Worm (Caenorhabditis elegans) whole organism, late embryonic: ENCODE measurements around the gene K02D3.2.

Source experiments
- C08G9.2 ChIP-seq: sonication (generic microtip); optimal IDR thresholded peaks from 2 replicates; lab custom pipeline; 2016; ENCODE audit warnings: mild to moderate bottlenecking, missing genetic modification characterization, moderate library complexity, missing compliant biosample characterization
- K09A11.1 ChIP-seq: sonication (generic microtip); optimal IDR thresholded peaks from 2 replicates; lab custom pipeline; 2017; ENCODE audit warnings: antibody characterized with exemption, mild to moderate bottlenecking, missing genetic modification characterization, missing compliant biosample characterization; ENCODE audit not compliant: insufficient read depth
- ahr-1 ChIP-seq: sonication (generic microtip); optimal IDR thresholded peaks from 2 replicates; lab custom pipeline; 2016; ENCODE audit warnings: missing genetic modification characterization, missing compliant biosample characterization
- ceh-18 ChIP-seq: sonication (generic microtip); optimal IDR thresholded peaks from 2 replicates; lab custom pipeline; 2016; ENCODE audit warnings: missing genetic modification characterization, missing compliant biosample characterization
- ceh-22 ChIP-seq: sonication (generic microtip); optimal IDR thresholded peaks from 2 replicates; lab custom pipeline; 2017; ENCODE audit warnings: missing biosample characterization, missing genetic modification characterization
- ceh-24 ChIP-seq: sonication (generic microtip); optimal IDR thresholded peaks from 2 replicates; lab custom pipeline; 2016; ENCODE audit warnings: mild to moderate bottlenecking, missing genetic modification characterization, missing compliant biosample characterization
- ceh-31 ChIP-seq: sonication (generic microtip); optimal IDR thresholded peaks from 2 replicates; lab custom pipeline; 2016; ENCODE audit warnings: missing genetic modification characterization, missing compliant biosample characterization
- ceh-34 ChIP-seq: sonication (generic microtip); optimal IDR thresholded peaks from 2 replicates; lab custom pipeline; 2016; ENCODE audit warnings: mild to moderate bottlenecking, missing genetic modification characterization, missing compliant biosample characterization
- ceh-9 ChIP-seq: sonication (generic microtip); optimal IDR thresholded peaks from 2 replicates; lab custom pipeline; 2016; ENCODE audit warnings: mild to moderate bottlenecking, missing genetic modification characterization, inconsistent platforms, missing compliant biosample characterization
- dmd-4 ChIP-seq: sonication (generic microtip); optimal IDR thresholded peaks from 2 replicates; lab custom pipeline; 2016; ENCODE audit warnings: borderline replicate concordance, missing genetic modification characterization, missing compliant biosample characterization
- dve-1 ChIP-seq: sonication (generic microtip); optimal IDR thresholded peaks from 2 replicates; lab custom pipeline; 2017; ENCODE audit warnings: antibody characterized with exemption, mild to moderate bottlenecking, missing genetic modification characterization, missing compliant biosample characterization
- elt-4 ChIP-seq: sonication (generic microtip); optimal IDR thresholded peaks from 2 replicates; lab custom pipeline; 2016; ENCODE audit warnings: missing genetic modification characterization, missing compliant biosample characterization
- eyg-1 ChIP-seq: sonication (generic microtip); optimal IDR thresholded peaks from 2 replicates; lab custom pipeline; 2016; ENCODE audit warnings: missing genotype, missing genetic modification characterization, missing compliant biosample characterization
- fkh-10 ChIP-seq: fragments of 150-350 bp; optimal IDR thresholded peaks from 2 replicates; lab custom pipeline; 2014; ENCODE audit warnings: missing biosample characterization, missing genetic modification reagents, missing genetic modification characterization
- gmeb-2 ChIP-seq: sonication (generic microtip); optimal IDR thresholded peaks from 2 replicates; lab custom pipeline; 2016; ENCODE audit warnings: missing genetic modification characterization, inconsistent platforms, missing compliant biosample characterization
- hlh-30 ChIP-seq: sonication (generic microtip); optimal IDR thresholded peaks from 2 replicates; lab custom pipeline; 2017; ENCODE audit warnings: antibody characterized with exemption, missing genetic modification characterization, missing compliant biosample characterization; ENCODE audit not compliant: insufficient read depth
- hlh-8 ChIP-seq: sonication (generic microtip); optimal IDR thresholded peaks from 2 replicates; lab custom pipeline; 2016; ENCODE audit warnings: missing genotype, missing genetic modification characterization, missing compliant biosample characterization
- madf-2 ChIP-seq: sonication (generic microtip); optimal IDR thresholded peaks from 2 replicates; lab custom pipeline; 2017; ENCODE audit warnings: missing genetic modification characterization, missing compliant biosample characterization
- nfya-1 ChIP-seq: sonication (generic microtip); optimal IDR thresholded peaks from 2 replicates; lab custom pipeline; 2017; ENCODE audit warnings: missing genetic modification characterization, mild to moderate bottlenecking, missing compliant biosample characterization, antibody characterized with exemption, moderate library complexity
- nhr-232 ChIP-seq: sonication (generic microtip); optimal IDR thresholded peaks from 2 replicates; lab custom pipeline; 2016; ENCODE audit warnings: missing genetic modification characterization, missing compliant biosample characterization
- npax-4 ChIP-seq: sonication (generic microtip); optimal IDR thresholded peaks from 2 replicates; lab custom pipeline; 2016; ENCODE audit warnings: missing genetic modification characterization, missing compliant biosample characterization
- pha-2 ChIP-seq: sonication (generic microtip); optimal IDR thresholded peaks from 2 replicates; lab custom pipeline; 2017; ENCODE audit warnings: mild to moderate bottlenecking, missing genetic modification characterization, missing compliant biosample characterization
- pha-4 ChIP-seq: fragments of 150-350 bp; optimal IDR thresholded peaks from 2 replicates; lab custom pipeline; 2018; ENCODE audit warnings: missing biosample characterization, missing genetic modification reagents, missing genetic modification characterization
- pqm-1 ChIP-seq: sonication (generic microtip); optimal IDR thresholded peaks from 2 replicates; lab custom pipeline; 2016; ENCODE audit warnings: missing genetic modification characterization, missing compliant biosample characterization
- pros-1 ChIP-seq: fragments of 150-350 bp; optimal IDR thresholded peaks from 2 replicates; lab custom pipeline; 2014; ENCODE audit warnings: missing biosample characterization, missing genetic modification reagents, missing genetic modification characterization
- rnt-1 ChIP-seq: sonication (generic microtip); optimal IDR thresholded peaks from 2 replicates; lab custom pipeline; 2016; ENCODE audit warnings: missing genetic modification characterization, missing compliant biosample characterization
- tbx-2 ChIP-seq: sonication (generic microtip); optimal IDR thresholded peaks from 2 replicates; lab custom pipeline; 2016; ENCODE audit warnings: missing genetic modification characterization, missing compliant biosample characterization
- ttx-3 ChIP-seq: sonication (generic microtip); optimal IDR thresholded peaks from 2 replicates; lab custom pipeline; 2016; ENCODE audit warnings: missing genetic modification reagents, missing genetic modification characterization, missing compliant biosample characterization
- unc-3 ChIP-seq, 2 experiments: fragments of 200-800 bp in 1 of 2; sonication (Bioruptor generic) in 1 of 2; sonication (generic microtip) in 1 of 2; conservative IDR thresholded peaks in 1 of 2; optimal IDR thresholded peaks in 1 of 2; 2 replicates each; pipeline versions ENCODE4 v1.3.6 to Lab custom; 2016 to 2022; ENCODE audit warnings: missing compliant biosample characterization in 2 of 2, missing genetic modification characterization in 2 of 2, missing genetic modification reagents in 1 of 2
- unc-42 ChIP-seq: sonication (generic microtip); optimal IDR thresholded peaks from 2 replicates; lab custom pipeline; 2016; ENCODE audit warnings: missing genotype, missing genetic modification characterization, missing compliant biosample characterization
- zip-5 ChIP-seq: sonication (generic microtip); optimal IDR thresholded peaks from 2 replicates; lab custom pipeline; 2016; ENCODE audit warnings: missing genetic modification characterization, missing compliant biosample characterization
- ztf-16 ChIP-seq: sonication (generic microtip); optimal IDR thresholded peaks from 2 replicates; lab custom pipeline; 2017; ENCODE audit warnings: missing genetic modification characterization, missing compliant biosample characterization

The K02D3.2 gene

DNA sequence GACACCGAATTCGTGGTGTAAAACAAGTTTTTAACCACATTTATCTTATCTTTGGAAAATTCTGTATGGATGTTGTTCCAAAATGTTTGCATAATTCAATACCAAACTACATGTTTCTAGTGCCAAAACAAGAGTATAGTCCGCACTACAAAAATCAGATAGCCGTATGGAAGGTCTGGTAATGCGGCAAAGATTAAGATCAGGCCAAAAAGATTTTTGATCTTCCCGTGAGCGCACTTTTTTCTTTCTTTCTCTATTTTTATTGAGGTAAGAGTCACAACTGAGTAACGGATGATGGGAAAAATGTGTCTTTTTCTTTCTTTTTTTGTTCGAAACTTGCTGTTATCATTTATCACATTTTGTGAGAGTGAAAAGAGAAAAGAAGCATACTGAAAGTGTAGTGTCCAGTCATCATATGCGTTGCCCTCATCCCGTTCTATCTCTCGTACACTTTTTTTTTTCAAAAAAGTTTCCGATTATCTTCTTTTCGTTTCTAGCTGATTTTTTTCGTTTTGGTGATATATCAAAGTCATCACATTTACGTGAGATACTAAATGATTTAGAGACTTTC is 32.8 kb upstream of the K02D3.2 start:
- TF ChIP-seq ceh-24, result no peak
- TF ChIP-seq ceh-22 (tag; lab: Kevin White, UChicago), result no peak
- TF ChIP-seq elt-4 (tag; lab: Kevin White, UChicago), result no peak
- TF ChIP-seq pha-4 (tag; lab: Kevin White, UChicago), result no peak
- no peak for TF ChIP-seq dmd-4 (tag; lab: Kevin White, UChicago)
- no peak for TF ChIP-seq dve-1 (tag; lab: Kevin White, UChicago)
- no peak for TF ChIP-seq unc-3 (GFP tag; conservative IDR thresholded peaks at IDR 0.05; lab: Robert Waterston, UW)
- TF ChIP-seq unc-3 (tag; optimal IDR thresholded peaks at IDR 0.05; lab: Kevin White, UChicago), result no peak
- TF ChIP-seq ceh-18 (tag; lab: Kevin White, UChicago), result peak; percentile 50

DNA sequence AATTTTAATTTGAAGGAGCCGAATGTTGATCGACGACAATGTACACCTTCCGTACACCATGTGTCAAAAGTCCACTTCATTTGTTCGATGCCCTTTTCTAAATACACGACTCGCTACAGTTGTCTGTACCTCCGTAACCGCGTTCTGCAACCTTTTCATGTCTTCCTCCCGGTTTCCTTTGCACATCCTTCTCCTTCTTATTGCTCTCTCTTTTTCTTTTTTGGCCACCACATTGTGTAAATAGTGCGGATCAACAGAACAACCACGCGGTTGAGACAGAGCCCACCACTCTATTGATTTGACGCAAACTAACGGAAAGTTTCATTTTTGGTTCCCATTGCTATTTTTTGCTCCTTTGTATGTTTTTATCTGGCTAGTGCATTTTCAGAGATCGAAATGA is 31.6 kb upstream of the K02D3.2 start:
- TF ChIP-seq tbx-2 (tag; lab: Kevin White, UChicago) (no peak), nfya-1 (tag; lab: Kevin White, UChicago) (no peak), hlh-30 (no peak), ceh-18 (tag; lab: Kevin White, UChicago) (no peak), fkh-10 (GFP tag; lab: Kevin White, UChicago) (no peak), unc-3 (GFP tag; conservative IDR thresholded peaks at IDR 0.05; lab: Robert Waterston, UW) (no peak), unc-3 (tag; optimal IDR thresholded peaks at IDR 0.05; lab: Kevin White, UChicago) (no peak), hlh-8 (tag; lab: Kevin White, UChicago) (no peak), pha-4 (tag; lab: Kevin White, UChicago) (no peak), C08G9.2 (no peak), rnt-1 (no peak), eyg-1 (tag; lab: Kevin White, UChicago) (no peak), unc-42 (tag; lab: Kevin White, UChicago) (no peak), ceh-34 (no peak), ceh-22 (tag; lab: Kevin White, UChicago) (no peak), pqm-1 (no peak), ztf-16 (tag; lab: Kevin White, UChicago) (no peak), ahr-1 (tag; lab: Kevin White, UChicago) (no peak)
- TF ChIP-seq, all 69 proteins: peak for 0

ce11 chrX:13739125-13739820 is 27.5 kb upstream of the K02D3.2 start:
- TF ChIP-seq K09A11.1 (tag; lab: Kevin White, UChicago), result no peak
- no peak for TF ChIP-seq nhr-232
- TF ChIP-seq ceh-31 (tag; lab: Kevin White, UChicago), result peak; percentile 37
- no peak for TF ChIP-seq elt-4 (tag; lab: Kevin White, UChicago)
- TF ChIP-seq unc-42 (tag; lab: Kevin White, UChicago), result peak; percentile 79
- TF ChIP-seq ttx-3 (tag; lab: Kevin White, UChicago), result peak; percentile 20
- no peak for TF ChIP-seq pros-1 (tag; lab: Kevin White, UChicago)
- TF ChIP-seq nfya-1 (tag; lab: Kevin White, UChicago), result peak; percentile 2
- no peak for TF ChIP-seq rnt-1
- TF ChIP-seq, all 69 proteins: peak for 4

DNA sequence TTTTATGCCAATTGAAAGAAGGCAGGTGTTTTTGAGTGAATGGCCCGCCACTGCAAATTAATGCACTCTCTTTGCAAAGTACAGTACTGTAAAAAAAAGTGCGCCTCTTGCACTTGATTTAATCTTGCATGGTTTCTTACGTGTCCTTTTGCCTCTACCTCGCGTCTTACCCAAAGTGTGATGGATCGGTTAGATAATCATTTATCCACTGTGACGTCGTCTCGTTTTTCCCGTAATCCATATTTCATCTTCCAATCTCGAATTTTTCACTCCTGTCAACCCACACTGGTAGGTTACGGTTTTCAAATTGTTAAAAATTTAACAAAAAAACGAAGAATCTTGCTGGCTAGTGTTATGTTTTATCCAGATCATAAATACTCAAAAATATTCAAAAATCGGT is 24.9 kb upstream of the K02D3.2 start:
- TF ChIP-seq ztf-16 (tag; lab: Kevin White, UChicago) (no peak), npax-4 (no peak), ceh-9 (tag; lab: Kevin White, UChicago) (no peak), madf-2 (tag; lab: Kevin White, UChicago) (no peak), gmeb-2 (no peak), pha-2 (no peak), zip-5 (tag; lab: Kevin White, UChicago) (no peak)
- TF ChIP-seq, all 69 proteins: peak for 0
